Fruit fly (Drosophila melanogaster) whole organism, embryonic: ENCODE data around the gene ebi.

ENCODE experiments used
- Awh ChIP-seq: fragments of 200-800 bp; sonication (Bioruptor generic); IDR thresholded peaks from 2 replicates; pipeline ENCODE4, ENCODE4 v1.3.6; 2022; ENCODE audit warnings: missing biosample characterization, missing genetic modification characterization
- B-H1 ChIP-seq: fragments of 200-800 bp; sonication (Bioruptor generic); IDR thresholded peaks from 3 replicates; pipeline ENCODE4 v1.3.6; 2022; ENCODE audit warnings: missing biosample characterization, missing genetic modification characterization
- Bteb2 ChIP-seq: fragments of 200-800 bp; sonication (Bioruptor generic); optimal IDR thresholded peaks from 2 replicates; lab custom pipeline; 2016; ENCODE audit warnings: missing biosample characterization, missing genetic modification characterization
- CG1024 ChIP-seq: fragments of 200-800 bp; sonication (Bioruptor generic); IDR thresholded peaks from 2 replicates; pipeline ENCODE4 v1.3.6; 2022; ENCODE audit warnings: missing biosample characterization, missing genetic modification characterization
- CG10543 ChIP-seq: fragments of 200-800 bp; sonication (Bioruptor generic); optimal IDR thresholded peaks from 3 replicates; lab custom pipeline; 2017; ENCODE audit warnings: missing biosample characterization, mild to moderate bottlenecking, missing genetic modification characterization, moderate library complexity
- CG10979 ChIP-seq: fragments of 200-800 bp; sonication (Bioruptor generic); optimal IDR thresholded peaks from 2 replicates; lab custom pipeline; 2018; ENCODE audit warnings: missing biosample characterization, mild to moderate bottlenecking, missing genetic modification characterization, moderate library complexity
- CG11696 ChIP-seq: fragments of 200-800 bp; sonication (Bioruptor generic); IDR thresholded peaks from 2 replicates; pipeline ENCODE4 v1.3.6; 2022; ENCODE audit warnings: missing biosample characterization, missing genetic modification characterization
- CG12104 ChIP-seq: fragments of 200-800 bp; sonication (Bioruptor generic); optimal IDR thresholded peaks from 3 replicates; lab custom pipeline; 2016; ENCODE audit warnings: missing biosample characterization, missing genetic modification characterization
- CG12219 ChIP-seq: fragments of 200-800 bp; sonication (Bioruptor generic); optimal IDR thresholded peaks from 3 replicates; lab custom pipeline; 2018; ENCODE audit warnings: missing biosample characterization, mild to moderate bottlenecking, missing genetic modification characterization
- CG12299 ChIP-seq: fragments of 200-800 bp; sonication (Bioruptor generic); optimal IDR thresholded peaks from 2 replicates; lab custom pipeline; 2018; ENCODE audit warnings: missing biosample characterization, mild to moderate bottlenecking, missing genetic modification characterization
- CG12942 ChIP-seq: fragments of 200-800 bp; sonication (Bioruptor generic); optimal IDR thresholded peaks from 3 replicates; lab custom pipeline; 2016; ENCODE audit warnings: missing biosample characterization, missing genetic modification characterization
- CG13296 ChIP-seq: fragments of 200-800 bp; sonication (Bioruptor generic); optimal IDR thresholded peaks from 3 replicates; lab custom pipeline; 2018; ENCODE audit warnings: missing biosample characterization, mild to moderate bottlenecking, missing genetic modification characterization
- CG14667 ChIP-seq: fragments of 200-800 bp; sonication (Bioruptor generic); IDR thresholded peaks from 2 replicates; pipeline ENCODE4 v1.3.6; 2022; ENCODE audit warnings: missing biosample characterization, missing genetic modification characterization
- CG15011 ChIP-seq: fragments of 200-800 bp; sonication (Bioruptor generic); optimal IDR thresholded peaks from 3 replicates; lab custom pipeline; 2018; ENCODE audit warnings: missing biosample characterization, mild to moderate bottlenecking, missing genetic modification characterization
- CG17612 ChIP-seq: fragments of 200-800 bp; sonication (Bioruptor generic); IDR thresholded peaks from 2 replicates; pipeline ENCODE4 v1.3.6; 2022; ENCODE audit warnings: missing biosample characterization, missing genetic modification characterization
- CG2678 ChIP-seq: fragments of 200-800 bp; sonication (Bioruptor generic); optimal IDR thresholded peaks from 3 replicates; lab custom pipeline; 2019; ENCODE audit warnings: missing biosample characterization, mild to moderate bottlenecking, missing genetic modification characterization, moderate library complexity
- CG2889 ChIP-seq: fragments of 200-800 bp; sonication (Bioruptor generic); IDR thresholded peaks from 3 replicates; pipeline ENCODE4 v1.3.6; 2022; ENCODE audit warnings: missing biosample characterization, missing genetic modification characterization
- CG4730 ChIP-seq: fragments of 200-800 bp; sonication (Bioruptor generic); IDR thresholded peaks from 2 replicates; pipeline ENCODE4 v1.3.6; 2022; ENCODE audit warnings: missing biosample characterization, missing genetic modification characterization
- CG5180 ChIP-seq: fragments of 200-800 bp; sonication (Bioruptor generic); optimal IDR thresholded peaks from 3 replicates; lab custom pipeline; 2017; ENCODE audit warnings: missing biosample characterization, missing genetic modification characterization, mild to moderate bottlenecking, moderate library complexity, missing genetic modification reagents
- CG5953 ChIP-seq: fragments of 200-800 bp; sonication (Bioruptor generic); IDR thresholded peaks from 2 replicates; pipeline ENCODE4 v1.3.6; 2022; ENCODE audit warnings: missing biosample characterization, missing genetic modification characterization
- CG6272 ChIP-seq: fragments of 200-800 bp; sonication (Bioruptor generic); IDR thresholded peaks from 2 replicates; pipeline ENCODE4 v1.3.6; 2022; ENCODE audit warnings: missing biosample characterization, missing genetic modification characterization
- CG8089 ChIP-seq: fragments of 200-800 bp; sonication (Bioruptor generic); optimal IDR thresholded peaks from 3 replicates; lab custom pipeline; 2016; ENCODE audit warnings: missing biosample characterization, missing genetic modification characterization
- Doc3 ChIP-seq: fragments of 200-800 bp; sonication (Bioruptor generic); IDR thresholded peaks from 3 replicates; pipeline ENCODE4 v1.3.6; 2022; ENCODE audit warnings: missing biosample characterization, missing genetic modification characterization; ENCODE audit not compliant: partially characterized antibody
- Drgx ChIP-seq: fragments of 200-800 bp; sonication (Bioruptor generic); IDR thresholded peaks from 2 replicates; pipeline ENCODE4 v1.3.6; 2022; ENCODE audit warnings: missing biosample characterization, missing genetic modification characterization
- Gug ChIP-seq: fragments of 200-800 bp; sonication (Bioruptor generic); IDR thresholded peaks from 4 replicates; pipeline ENCODE4 v1.3.6; 2022; ENCODE audit warnings: missing biosample characterization, missing genetic modification characterization
- Hr39 ChIP-seq: fragments of >200 bp; optimal IDR thresholded peaks from 2 replicates; lab custom pipeline; 2017
- Lpt ChIP-seq: fragments of >200 bp; optimal IDR thresholded peaks from 2 replicates; lab custom pipeline; 2018; ENCODE audit warnings: missing biosample characterization, missing genetic modification characterization
- Trl ChIP-seq, 3 experiments: fragments of >200 bp in 2 of 3; fragments of 200-800 bp in 1 of 3; sonication (Bioruptor generic) in 1 of 3; optimal IDR thresholded peaks; 2 replicates in 1 of 3; 3 replicates in 2 of 3; lab custom pipeline; 2016 to 2017; ENCODE audit warnings: missing biosample characterization in 1 of 3, missing genetic modification characterization in 1 of 3
- crc ChIP-seq: fragments of 200-800 bp; sonication (Bioruptor generic); optimal IDR thresholded peaks from 2 replicates; lab custom pipeline; 2016; ENCODE audit warnings: missing biosample characterization, missing genetic modification characterization
- exex ChIP-seq: fragments of 200-800 bp; sonication (Bioruptor generic); optimal IDR thresholded peaks from 4 replicates; lab custom pipeline; 2018; ENCODE audit warnings: missing biosample characterization, mild to moderate bottlenecking, missing genetic modification characterization, moderate library complexity
- fd64A ChIP-seq: fragments of 200-800 bp; sonication (Bioruptor generic); optimal IDR thresholded peaks from 3 replicates; lab custom pipeline; 2018; ENCODE audit warnings: missing biosample characterization, mild to moderate bottlenecking, missing genetic modification characterization
- gfzf ChIP-seq: fragments of 200-800 bp; sonication (Bioruptor generic); optimal IDR thresholded peaks from 2 replicates; lab custom pipeline; 2016; ENCODE audit warnings: missing biosample characterization, mild to moderate bottlenecking, missing genetic modification characterization, moderate library complexity
- grau ChIP-seq: fragments of 200-800 bp; optimal IDR thresholded peaks from 3 replicates; lab custom pipeline; 2019; ENCODE audit warnings: missing biosample characterization, mild to moderate bottlenecking, missing genetic modification characterization, moderate library complexity
- gsb ChIP-seq: fragments of 200-800 bp; sonication (Bioruptor generic); IDR thresholded peaks from 2 replicates; pipeline ENCODE4 v1.3.6; 2022; ENCODE audit warnings: missing biosample characterization, missing genetic modification characterization
- gt ChIP-seq: fragments of 200-800 bp; sonication (Bioruptor generic); IDR thresholded peaks from 2 replicates; pipeline ENCODE4 v1.3.6; 2022; ENCODE audit warnings: missing biosample characterization, missing genetic modification characterization
- hth ChIP-seq: fragments of >200 bp; optimal IDR thresholded peaks from 2 replicates; lab custom pipeline; 2017; ENCODE audit warnings: inconsistent platforms
- jumu ChIP-seq: fragments of 200-800 bp; sonication (Bioruptor generic); optimal IDR thresholded peaks from 3 replicates; lab custom pipeline; 2016; ENCODE audit warnings: missing biosample characterization, missing genetic modification characterization
- ken ChIP-seq: fragments of 200-800 bp; sonication (Bioruptor generic); IDR thresholded peaks from 3 replicates; pipeline ENCODE4 v1.3.6; 2022; ENCODE audit warnings: missing biosample characterization, missing genetic modification characterization
- lbe ChIP-seq: fragments of 200-800 bp; sonication (Bioruptor generic); optimal IDR thresholded peaks from 2 replicates; lab custom pipeline; 2016; ENCODE audit warnings: missing biosample characterization, mild to moderate bottlenecking, missing genetic modification characterization
- nmo ChIP-seq: fragments of 200-800 bp; sonication (Bioruptor generic); optimal IDR thresholded peaks from 2 replicates; lab custom pipeline; 2018; ENCODE audit warnings: missing biosample characterization, mild to moderate bottlenecking, missing genetic modification characterization, moderate library complexity
- org-1 ChIP-seq: fragments of 200-800 bp; sonication (Bioruptor generic); optimal IDR thresholded peaks from 2 replicates; lab custom pipeline; 2017; ENCODE audit warnings: missing biosample characterization, missing genetic modification characterization
- pho ChIP-seq: fragments of 200-800 bp; sonication (Bioruptor generic); optimal IDR thresholded peaks from 2 replicates; lab custom pipeline; 2016; ENCODE audit warnings: missing biosample characterization, missing genetic modification characterization
- psq ChIP-seq: fragments of 200-800 bp; sonication (Bioruptor generic); optimal IDR thresholded peaks from 2 replicates; lab custom pipeline; 2017; ENCODE audit warnings: missing biosample characterization, missing genetic modification characterization
- rib ChIP-seq: fragments of 200-800 bp; sonication (Bioruptor generic); IDR thresholded peaks from 2 replicates; pipeline ENCODE4 v1.3.6; 2022; ENCODE audit warnings: missing biosample characterization, missing genetic modification characterization
- slbo ChIP-seq: fragments of 200-800 bp; sonication (Bioruptor generic); IDR thresholded peaks from 2 replicates; pipeline ENCODE4 v1.3.6; 2022; ENCODE audit warnings: missing biosample characterization, missing genetic modification characterization
- sob ChIP-seq: fragments of 200-800 bp; sonication (Bioruptor generic); IDR thresholded peaks from 2 replicates; pipeline ENCODE4 v1.3.6; 2022; ENCODE audit warnings: missing biosample characterization, missing genetic modification characterization
- stc ChIP-seq: fragments of 200-800 bp; sonication (Bioruptor generic); IDR thresholded peaks from 2 replicates; pipeline ENCODE4 v1.3.6; 2022; ENCODE audit warnings: missing biosample characterization, missing genetic modification characterization
- toy ChIP-seq: fragments of 200-800 bp; sonication (Bioruptor generic); IDR thresholded peaks from 2 replicates; pipeline ENCODE4 v1.3.6; 2022; ENCODE audit warnings: missing biosample characterization, missing genetic modification characterization
- twi ChIP-seq: fragments of 200-800 bp; optimal IDR thresholded peaks from 2 replicates; lab custom pipeline; 2019; ENCODE audit warnings: missing biosample characterization, mild to moderate bottlenecking, missing genetic modification characterization, moderate library complexity
- tx ChIP-seq: fragments of 200-800 bp; sonication (Bioruptor generic); optimal IDR thresholded peaks from 2 replicates; lab custom pipeline; 2016; ENCODE audit warnings: missing biosample characterization, missing genetic modification characterization
- vvl ChIP-seq: fragments of 200-800 bp; sonication (Bioruptor generic); IDR thresholded peaks from 2 replicates; pipeline ENCODE4 v1.3.6; 2022; ENCODE audit warnings: missing biosample characterization, missing genetic modification characterization

The ebi gene

dm6 chr2L:430820-431628 is 16.2 kb downstream of the ebi start, which contains the start of gene ex (continued):
- no peak for TF ChIP-seq CG17612
- no peak for TF ChIP-seq CG14667 (GFP tag; lab: Robert Waterston, UW)
- TF ChIP-seq CG15011 (GFP tag; lab: Kevin White, UChicago), result peak; percentile 31
- no peak for TF ChIP-seq Gug
- TF ChIP-seq CG5953 (GFP tag; lab: Robert Waterston, UW), result no peak
- no peak for TF ChIP-seq Hr39 (lab: Kevin White, UChicago)
- TF ChIP-seq CG12219 (GFP tag; lab: Kevin White, UChicago), result peak; percentile 81
- no peak for TF ChIP-seq tx (GFP tag; lab: Kevin White, UChicago)
- peak; percentile 65 for TF ChIP-seq CG12299
- TF ChIP-seq CG8089 (GFP tag; lab: Kevin White, UChicago), result peak; percentile 40
- TF ChIP-seq rib (GFP tag; lab: Robert Waterston, UW), result peak; percentile 66
- no peak for TF ChIP-seq CG10979
- no peak for TF ChIP-seq hth
- no peak for TF ChIP-seq Doc3 (GFP tag; lab: Robert Waterston, UW)
- TF ChIP-seq B-H1 (GFP tag; lab: Robert Waterston, UW), result no peak; the same call in 2 of the 3 replicates
- TF ChIP-seq CG2678 (tag; lab: Kevin White, UChicago), result peak; percentile 76
- TF ChIP-seq nmo, result no peak
- TF ChIP-seq stc, result peak; percentile 66; the same call in 1 of the 2 replicates
- peak; percentile 72; the same call in 1 of the 2 replicates for TF ChIP-seq sob
- peak; percentile 73 for TF ChIP-seq vvl (GFP tag; lab: Robert Waterston, UW)
- no peak for TF ChIP-seq jumu (GFP tag; lab: Kevin White, UChicago)
- TF ChIP-seq gsb (GFP tag; lab: Robert Waterston, UW), result no peak
- no peak for TF ChIP-seq crc (GFP tag; lab: Kevin White, UChicago)
- TF ChIP-seq CG12942 (GFP tag; lab: Kevin White, UChicago), result no peak
- peak; percentile 31 for TF ChIP-seq org-1 (GFP tag; lab: Kevin White, UChicago)
- TF ChIP-seq twi (tag; lab: Kevin White, UChicago), result peak; percentile 39
- TF ChIP-seq gt, result no peak
- no peak for TF ChIP-seq CG2889 (GFP tag; lab: Robert Waterston, UW)
- no peak for TF ChIP-seq gfzf (GFP tag; lab: Kevin White, UChicago)
- peak; percentile 17; the same call in 1 of the 2 replicates for TF ChIP-seq CG11696 (GFP tag; lab: Robert Waterston, UW)
- no peak for TF ChIP-seq slbo (GFP tag; lab: Robert Waterston, UW)
- TF ChIP-seq pho (GFP tag; lab: Kevin White, UChicago), result no peak
- peak; percentile 74 for TF ChIP-seq CG10543 (GFP tag; lab: Kevin White, UChicago)
- no peak for TF ChIP-seq CG6272 (GFP tag; lab: Robert Waterston, UW)
- TF ChIP-seq toy (GFP tag; lab: Robert Waterston, UW), result no peak
- TF ChIP-seq lbe (GFP tag; lab: Kevin White, UChicago), result peak; percentile 66
- peak; percentile 69 for TF ChIP-seq CG5180
- peak; percentile 55 for TF ChIP-seq CG12104 (GFP tag; lab: Kevin White, UChicago)
- TF ChIP-seq CG4730, result no peak
- no peak for TF ChIP-seq CG1024 (GFP tag; lab: Robert Waterston, UW)
- peak; percentile 89 for TF ChIP-seq CG13296 (GFP tag; lab: Kevin White, UChicago)
- peak; percentile 76 for TF ChIP-seq psq
- peak; percentile 83 for TF ChIP-seq fd64A (GFP tag; lab: Kevin White, UChicago)
- TF ChIP-seq Trl (optimal IDR thresholded peaks at IDR 0.05; lab: Kevin White, UChicago), result peak; percentile 50 to 56
- TF ChIP-seq Trl (GFP tag; optimal IDR thresholded peaks at IDR 0.05; lab: Kevin White, UChicago), result peak; percentile 23
- TF ChIP-seq exex (tag; lab: Kevin White, UChicago), result peak; percentile 14
- TF ChIP-seq Awh (GFP tag; lab: Robert Waterston, UW), result peak; percentile 64; the same call in 1 of the 2 replicates
- 0 out of 3 replicates have a peak, but pooled peaks have one; percentile 44 for TF ChIP-seq ken
- no peak for TF ChIP-seq Drgx (GFP tag; lab: Robert Waterston, UW)
- TF ChIP-seq grau (tag; lab: Kevin White, UChicago), result peak; percentile 38
- TF ChIP-seq Lpt (GFP tag; lab: Kevin White, UChicago), result no peak
- no peak for TF ChIP-seq Bteb2
